Fruit fly (Drosophila melanogaster): ENCODE data around the gene Elys.

Gene Elys

dm6 chrX:19637002-19637420 is 15.1 kb upstream of the Elys start (continued):
- TF ChIP-seq row (GFP tag; IDR thresholded peaks at IDR 0.05) (no peak), pzg (GFP tag; optimal IDR thresholded peaks at IDR 0.05) (peak; percentile 17), Hmr (GFP tag; optimal IDR thresholded peaks at IDR 0.05) (no peak), gsb-n (tag; optimal IDR thresholded peaks at IDR 0.05) (no peak), sug (tag; optimal IDR thresholded peaks at IDR 0.05) (no peak), CG1024 (GFP tag; IDR thresholded peaks at IDR 0.05) (no peak), wek (GFP tag; optimal IDR thresholded peaks at IDR 0.05) (peak; percentile 10), E2f1 (GFP tag; IDR thresholded peaks at IDR 0.05) (no peak), CG31388 (GFP tag; optimal IDR thresholded peaks at IDR 0.05) (no peak), Six4 (GFP tag; optimal IDR thresholded peaks at IDR 0.05) (no peak), prd (optimal IDR thresholded peaks at IDR 0.05) (no peak), prd (GFP tag; IDR thresholded peaks at IDR 0.05) (no peak), twi (tag; optimal IDR thresholded peaks at IDR 0.05) (no peak), CG2678 (tag; optimal IDR thresholded peaks at IDR 0.05) (no peak), Ets97D (GFP tag; optimal IDR thresholded peaks at IDR 0.05) (no peak), CG18599 (GFP tag; optimal IDR thresholded peaks at IDR 0.05) (peak; percentile 18), tll (GFP tag; optimal IDR thresholded peaks at IDR 0.05) (no peak), shn (GFP tag; optimal IDR thresholded peaks at IDR 0.05) (no peak), Chrac-16 (GFP tag; optimal IDR thresholded peaks at IDR 0.05) (no peak), dm (GFP tag; optimal IDR thresholded peaks at IDR 0.05) (no peak), trem (tag; optimal IDR thresholded peaks at IDR 0.05) (no peak), so (GFP tag; IDR thresholded peaks at IDR 0.05) (no peak), HLHmδ (GFP tag; optimal IDR thresholded peaks at IDR 0.05) (peak; percentile 80), pros (GFP tag; optimal IDR thresholded peaks at IDR 0.05) (no peak), repo (GFP tag; optimal IDR thresholded peaks at IDR 0.05) (no peak), D19B (GFP tag; optimal IDR thresholded peaks at IDR 0.05) (no peak), maf-S (GFP tag; optimal IDR thresholded peaks at IDR 0.05) (peak; percentile 1), fu2 (GFP tag; optimal IDR thresholded peaks at IDR 0.05) (no peak), lbe (GFP tag; optimal IDR thresholded peaks at IDR 0.05) (no peak), vnd (GFP tag; IDR thresholded peaks at IDR 0.05; ENCODE audit: partially characterized antibody) (no peak), CG17802 (tag; optimal IDR thresholded peaks at IDR 0.05) (no peak), ci (GFP tag; IDR thresholded peaks at IDR 0.05) (peak; percentile 54; the same call in 2 of the 3 replicates), Xrp1 (GFP tag; IDR thresholded peaks at IDR 0.05) (no peak), crol (GFP tag; IDR thresholded peaks at IDR 0.05) (peak; percentile 80), sc (optimal IDR thresholded peaks at IDR 0.05) (no peak), sc (GFP tag; optimal IDR thresholded peaks at IDR 0.05) (no peak), toy (GFP tag; IDR thresholded peaks at IDR 0.05) (no peak), CG5245 (GFP tag; optimal IDR thresholded peaks at IDR 0.05) (no peak), chm (GFP tag; IDR thresholded peaks at IDR 0.05) (peak; percentile 40; the same call in 1 of the 2 replicates), nau (GFP tag; optimal IDR thresholded peaks at IDR 0.05) (no peak), CG3065 (GFP tag; optimal IDR thresholded peaks at IDR 0.05) (no peak), kni (GFP tag; optimal IDR thresholded peaks at IDR 0.05) (no peak), nom (GFP tag; optimal IDR thresholded peaks at IDR 0.05) (peak; percentile 65), CG15479 (GFP tag; optimal IDR thresholded peaks at IDR 0.05) (no peak), Drgx (GFP tag; IDR thresholded peaks at IDR 0.05) (no peak), CG11085 (GFP tag; IDR thresholded peaks at IDR 0.05) (no peak), CG6791 (GFP tag; IDR thresholded peaks at IDR 0.05; ENCODE audit: partially characterized antibody) (no peak), corto (GFP tag; optimal IDR thresholded peaks at IDR 0.05) (no peak), CG8388 (GFP tag; optimal IDR thresholded peaks at IDR 0.05) (no peak), ttk (GFP tag; IDR thresholded peaks at IDR 0.05) (no peak), Taf1 (GFP tag; IDR thresholded peaks at IDR 0.05) (no peak), ac (GFP tag; optimal IDR thresholded peaks at IDR 0.05) (no peak)

Data from whole organism, embryonic.